Fruit fly (Drosophila melanogaster) whole organism, embryonic: ENCODE results near the gene Orco.

Source experiments
- ATbp ChIP-seq: fragments of 200-800 bp; sonication (Bioruptor generic); optimal IDR thresholded peaks from 2 replicates; lab custom pipeline; 2017; ENCODE audit warnings: missing biosample characterization, mild to moderate bottlenecking, missing genetic modification characterization, missing genetic modification reagents
- BtbVII ChIP-seq: fragments of 200-800 bp; sonication (Bioruptor generic); optimal IDR thresholded peaks from 3 replicates; lab custom pipeline; 2017; ENCODE audit warnings: missing biosample characterization, mild to moderate bottlenecking, missing genetic modification characterization
- CG10979 ChIP-seq: fragments of 200-800 bp; sonication (Bioruptor generic); optimal IDR thresholded peaks from 2 replicates; lab custom pipeline; 2018; ENCODE audit warnings: missing biosample characterization, mild to moderate bottlenecking, missing genetic modification characterization, moderate library complexity
- CG11093 ChIP-seq: fragments of 200-800 bp; sonication (Bioruptor generic); IDR thresholded peaks from 3 replicates; pipeline ENCODE4 v1.3.6; 2022; ENCODE audit warnings: missing biosample characterization, missing genetic modification characterization
- CG12219 ChIP-seq: fragments of 200-800 bp; sonication (Bioruptor generic); optimal IDR thresholded peaks from 3 replicates; lab custom pipeline; 2018; ENCODE audit warnings: missing biosample characterization, mild to moderate bottlenecking, missing genetic modification characterization
- CG12942 ChIP-seq: fragments of 200-800 bp; sonication (Bioruptor generic); optimal IDR thresholded peaks from 3 replicates; lab custom pipeline; 2016; ENCODE audit warnings: missing biosample characterization, missing genetic modification characterization
- CG15696 ChIP-seq: fragments of 200-800 bp; sonication (Bioruptor generic); optimal IDR thresholded peaks from 2 replicates; lab custom pipeline; 2019; ENCODE audit warnings: missing biosample characterization, mild to moderate bottlenecking, missing genetic modification characterization, moderate library complexity
- CG16815 ChIP-seq: fragments of 200-800 bp; sonication (Bioruptor generic); optimal IDR thresholded peaks from 3 replicates; lab custom pipeline; 2017; ENCODE audit warnings: missing biosample characterization, mild to moderate bottlenecking, missing genetic modification characterization
- CG17802 ChIP-seq: fragments of 200-800 bp; sonication (Bioruptor generic); optimal IDR thresholded peaks from 2 replicates; lab custom pipeline; 2018; ENCODE audit warnings: missing biosample characterization, mild to moderate bottlenecking, missing genetic modification characterization, moderate library complexity
- CG18476 ChIP-seq: fragments of 200-800 bp; sonication (Bioruptor generic); optimal IDR thresholded peaks from 2 replicates; lab custom pipeline; 2016; ENCODE audit warnings: missing biosample characterization, mild to moderate bottlenecking, missing genetic modification characterization
- CG18599 ChIP-seq: fragments of 200-800 bp; sonication (Bioruptor generic); optimal IDR thresholded peaks from 3 replicates; lab custom pipeline; 2017; ENCODE audit warnings: missing biosample characterization, missing genetic modification characterization, mild to moderate bottlenecking, moderate library complexity, missing genetic modification reagents
- CG3281 ChIP-seq: fragments of 200-800 bp; sonication (Bioruptor generic); optimal IDR thresholded peaks from 3 replicates; lab custom pipeline; 2017; ENCODE audit warnings: missing biosample characterization, mild to moderate bottlenecking, missing genetic modification characterization
- CG4707 ChIP-seq: fragments of 200-800 bp; sonication (Bioruptor generic); optimal IDR thresholded peaks from 2 replicates; lab custom pipeline; 2018; ENCODE audit warnings: missing biosample characterization, mild to moderate bottlenecking, missing genetic modification characterization, moderate library complexity
- CG7987 ChIP-seq: fragments of 200-800 bp; sonication (Bioruptor generic); optimal IDR thresholded peaks from 2 replicates; lab custom pipeline; 2018; ENCODE audit warnings: missing biosample characterization, mild to moderate bottlenecking, missing genetic modification characterization, moderate library complexity
- CG8281 ChIP-seq: fragments of 200-800 bp; sonication (Bioruptor generic); optimal IDR thresholded peaks from 2 replicates; lab custom pipeline; 2018; ENCODE audit warnings: missing biosample characterization, mild to moderate bottlenecking, missing genetic modification characterization, moderate library complexity
- CG8290 ChIP-seq, 3 experiments: fragments of 200-800 bp; sonication (Bioruptor generic); optimal IDR thresholded peaks; 2 replicates each; lab custom pipeline; 2016 to 2019; ENCODE audit warnings: missing biosample characterization in 3 of 3, missing genetic modification characterization in 3 of 3, mild to moderate bottlenecking in 2 of 3, moderate library complexity in 1 of 3
- Doc2 ChIP-seq: fragments of 200-800 bp; sonication (Bioruptor generic); IDR thresholded peaks from 2 replicates; pipeline ENCODE4 v1.3.6; 2022; ENCODE audit warnings: missing biosample characterization, missing genetic modification characterization
- E2f2 ChIP-seq: fragments of 200-800 bp; sonication (Bioruptor generic); IDR thresholded peaks from 2 replicates; pipeline ENCODE4 v1.3.6; 2022; ENCODE audit warnings: missing biosample characterization, missing genetic modification characterization
- Ets65A ChIP-seq: fragments of 200-800 bp; sonication (Bioruptor generic); peaks from one replicate; lab custom pipeline; 2016; ENCODE audit warnings: missing biosample characterization, missing genetic modification characterization
- Fer2 ChIP-seq: fragments of 200-800 bp; sonication (Bioruptor generic); optimal IDR thresholded peaks from 2 replicates; lab custom pipeline; 2018; ENCODE audit warnings: missing biosample characterization, mild to moderate bottlenecking, missing genetic modification characterization, moderate library complexity
- MESR4 ChIP-seq: fragments of 200-800 bp; sonication (Bioruptor generic); optimal IDR thresholded peaks from 2 replicates; lab custom pipeline; 2018; ENCODE audit warnings: missing biosample characterization, mild to moderate bottlenecking, missing genetic modification characterization, moderate library complexity
- Meics ChIP-seq: fragments of 200-800 bp; sonication (Bioruptor generic); optimal IDR thresholded peaks from 2 replicates; lab custom pipeline; 2017; ENCODE audit warnings: missing biosample characterization, mild to moderate bottlenecking, missing genetic modification characterization
- Nf-YC ChIP-seq: fragments of 200-800 bp; optimal IDR thresholded peaks from 3 replicates; lab custom pipeline; 2019; ENCODE audit warnings: missing biosample characterization, mild to moderate bottlenecking, missing genetic modification characterization, moderate library complexity
- NfI ChIP-seq: fragments of 200-800 bp; sonication (Bioruptor generic); optimal IDR thresholded peaks from 3 replicates; lab custom pipeline; 2018; ENCODE audit warnings: missing biosample characterization, mild to moderate bottlenecking, missing genetic modification characterization, moderate library complexity
- Scr ChIP-seq: fragments of 200-800 bp; sonication (Bioruptor generic); IDR thresholded peaks from 2 replicates; pipeline ENCODE4 v1.3.6; 2022; ENCODE audit warnings: missing biosample characterization, missing genetic modification characterization; ENCODE audit not compliant: partially characterized antibody
- Sin3A ChIP-seq: fragments of >200 bp; optimal IDR thresholded peaks from 2 replicates; lab custom pipeline; 2018
- Spps ChIP-seq: fragments of 200-800 bp; sonication (Bioruptor generic); optimal IDR thresholded peaks from 2 replicates; lab custom pipeline; 2018; ENCODE audit warnings: missing biosample characterization, mild to moderate bottlenecking, missing genetic modification characterization
- Ssrp ChIP-seq: fragments of 200-800 bp; sonication (Bioruptor generic); optimal IDR thresholded peaks from 2 replicates; lab custom pipeline; 2018; ENCODE audit warnings: missing biosample characterization, mild to moderate bottlenecking, missing genetic modification characterization, moderate library complexity
- Xrp1 ChIP-seq: fragments of 200-800 bp; sonication (Bioruptor generic); IDR thresholded peaks from 2 replicates; pipeline ENCODE4 v1.3.6; 2022; ENCODE audit warnings: missing biosample characterization, missing genetic modification characterization
- YL-1 ChIP-seq: fragments of 200-800 bp; sonication (Bioruptor generic); optimal IDR thresholded peaks from 3 replicates; lab custom pipeline; 2017; ENCODE audit warnings: missing biosample characterization, mild to moderate bottlenecking, missing genetic modification characterization
- chm ChIP-seq: fragments of 200-800 bp; sonication (Bioruptor generic); IDR thresholded peaks from 2 replicates; pipeline ENCODE4 v1.3.6; 2022; ENCODE audit warnings: missing biosample characterization, missing genetic modification characterization
- ci ChIP-seq: fragments of 200-800 bp; sonication (Bioruptor generic); IDR thresholded peaks from 3 replicates; pipeline ENCODE4 v1.3.6; 2022; ENCODE audit warnings: missing biosample characterization, missing genetic modification characterization
- disco-r ChIP-seq: fragments of 200-800 bp; sonication (Bioruptor generic); optimal IDR thresholded peaks from 2 replicates; lab custom pipeline; 2016; ENCODE audit warnings: missing biosample characterization, missing genetic modification characterization
- dpn ChIP-seq, 2 experiments: fragments of 200-800 bp; sonication (Bioruptor generic); optimal IDR thresholded peaks; 3 replicates each; lab custom pipeline; 2016; ENCODE audit warnings: missing biosample characterization in 2 of 2, missing genetic modification characterization in 2 of 2
- ewg ChIP-seq: fragments of 200-800 bp; sonication (Bioruptor generic); optimal IDR thresholded peaks from 3 replicates; lab custom pipeline; 2017; ENCODE audit warnings: mild to moderate bottlenecking, missing biosample characterization, missing genetic modification reagents, missing genetic modification characterization
- exex ChIP-seq: fragments of 200-800 bp; sonication (Bioruptor generic); optimal IDR thresholded peaks from 4 replicates; lab custom pipeline; 2018; ENCODE audit warnings: missing biosample characterization, mild to moderate bottlenecking, missing genetic modification characterization, moderate library complexity
- fd64A ChIP-seq: fragments of 200-800 bp; sonication (Bioruptor generic); optimal IDR thresholded peaks from 3 replicates; lab custom pipeline; 2018; ENCODE audit warnings: missing biosample characterization, mild to moderate bottlenecking, missing genetic modification characterization
- fu2 ChIP-seq: fragments of 200-800 bp; sonication (Bioruptor generic); optimal IDR thresholded peaks from 2 replicates; lab custom pipeline; 2016; ENCODE audit warnings: missing biosample characterization, missing genetic modification characterization
- grn ChIP-seq: fragments of 200-800 bp; sonication (Bioruptor generic); optimal IDR thresholded peaks from 3 replicates; lab custom pipeline; 2017; ENCODE audit warnings: missing biosample characterization, missing genetic modification characterization
- gt ChIP-seq: fragments of 200-800 bp; sonication (Bioruptor generic); IDR thresholded peaks from 2 replicates; pipeline ENCODE4 v1.3.6; 2022; ENCODE audit warnings: missing biosample characterization, missing genetic modification characterization
- her ChIP-seq: fragments of 200-800 bp; sonication (Bioruptor generic); optimal IDR thresholded peaks from 2 replicates; lab custom pipeline; 2016; ENCODE audit warnings: missing biosample characterization, missing genetic modification characterization
- lab ChIP-seq: fragments of 200-800 bp; sonication (Bioruptor generic); optimal IDR thresholded peaks from 3 replicates; lab custom pipeline; 2017; ENCODE audit warnings: missing biosample characterization, missing genetic modification characterization, mild to moderate bottlenecking, moderate library complexity, missing genetic modification reagents
- mirr ChIP-seq: fragments of 200-800 bp; sonication (Bioruptor generic); optimal IDR thresholded peaks from 3 replicates; lab custom pipeline; 2018; ENCODE audit warnings: missing biosample characterization, mild to moderate bottlenecking, missing genetic modification characterization
- nom ChIP-seq: fragments of 200-800 bp; sonication (Bioruptor generic); optimal IDR thresholded peaks from 2 replicates; lab custom pipeline; 2017; ENCODE audit warnings: missing biosample characterization, missing genetic modification characterization, mild to moderate bottlenecking, moderate library complexity, missing genetic modification reagents
- repo ChIP-seq: fragments of 200-800 bp; sonication (Bioruptor generic); optimal IDR thresholded peaks from 2 replicates; lab custom pipeline; 2016; ENCODE audit warnings: missing biosample characterization, missing genetic modification characterization
- seq ChIP-seq: fragments of 200-800 bp; sonication (Bioruptor generic); IDR thresholded peaks from 2 replicates; pipeline ENCODE4 v1.3.6; 2022; ENCODE audit warnings: missing biosample characterization, missing genetic modification characterization
- sqz ChIP-seq: fragments of 200-800 bp; sonication (Bioruptor generic); optimal IDR thresholded peaks from 3 replicates; lab custom pipeline; 2018; ENCODE audit warnings: missing biosample characterization, mild to moderate bottlenecking, missing genetic modification characterization
- tio ChIP-seq: fragments of 200-800 bp; sonication (Bioruptor generic); optimal IDR thresholded peaks from 2 replicates; lab custom pipeline; 2017; ENCODE audit warnings: missing biosample characterization, missing genetic modification characterization, inconsistent platforms
- unpg ChIP-seq: fragments of 200-800 bp; sonication (Bioruptor generic); optimal IDR thresholded peaks from 3 replicates; lab custom pipeline; 2018; ENCODE audit warnings: missing biosample characterization, mild to moderate bottlenecking, missing genetic modification characterization, moderate library complexity

The Orco gene

DNA sequence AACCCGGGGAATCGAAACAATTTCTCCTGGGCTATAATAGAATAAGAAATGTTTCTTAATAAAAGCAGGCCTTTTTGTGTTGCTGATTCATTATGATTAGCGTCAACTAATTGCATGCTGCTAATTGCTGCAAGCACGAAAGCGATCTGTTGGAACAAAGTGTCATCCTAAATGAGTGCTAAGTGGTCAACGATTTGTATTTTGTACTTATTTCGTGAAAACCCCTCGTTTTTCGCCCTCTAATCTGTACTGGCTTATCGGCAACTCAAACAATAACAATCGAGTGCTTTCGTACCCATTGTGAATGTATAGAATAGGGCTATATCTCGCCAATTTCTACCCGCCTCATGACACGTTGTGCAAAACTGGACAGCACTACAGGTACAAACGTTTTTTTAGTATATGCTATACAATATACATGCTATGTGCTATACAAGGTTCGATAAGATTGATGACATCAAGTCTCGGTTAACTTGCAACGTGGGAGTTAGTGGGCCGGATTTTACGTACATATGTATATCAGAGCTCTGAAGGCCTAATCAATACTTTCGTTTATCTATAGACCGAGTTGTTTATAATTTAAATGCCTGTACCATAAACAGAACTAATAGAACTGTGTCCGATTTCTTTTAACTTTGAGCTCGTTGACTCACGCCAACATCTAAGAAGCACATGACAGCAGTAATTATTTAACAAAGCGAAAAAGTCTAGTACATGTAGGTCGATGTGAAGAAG lies 47.5 kb downstream of the Orco start:
- no peak for TF ChIP-seq ewg (GFP tag; lab: Kevin White, UChicago)
- TF ChIP-seq sqz (GFP tag; lab: Kevin White, UChicago), result no peak
- TF ChIP-seq lab (GFP tag; lab: Kevin White, UChicago), result no peak
- TF ChIP-seq NfI (GFP tag; lab: Kevin White, UChicago), result no peak
- no peak for TF ChIP-seq fd64A (GFP tag; lab: Kevin White, UChicago)
- TF ChIP-seq nom (GFP tag; lab: Kevin White, UChicago), result no peak
- no peak for TF ChIP-seq CG4707
- TF ChIP-seq tio (GFP tag; lab: Kevin White, UChicago), result no peak
- no peak for TF ChIP-seq fu2 (GFP tag; lab: Kevin White, UChicago)
- TF ChIP-seq grn (GFP tag; lab: Kevin White, UChicago), result no peak
- no peak for TF ChIP-seq CG17802 (tag; lab: Kevin White, UChicago)
- TF ChIP-seq ATbp (GFP tag; lab: Kevin White, UChicago), result no peak
- TF ChIP-seq CG16815 (GFP tag; lab: Kevin White, UChicago), result no peak
- TF ChIP-seq CG18599 (GFP tag; lab: Kevin White, UChicago), result no peak
- TF ChIP-seq exex (tag; lab: Kevin White, UChicago), result peak; percentile 71
- no peak for TF ChIP-seq disco-r
- TF ChIP-seq Nf-YC (tag; lab: Kevin White, UChicago), result peak; percentile 4
- TF ChIP-seq Scr (GFP tag; lab: Robert Waterston, UW), result no peak
- no peak for TF ChIP-seq CG12942
- TF ChIP-seq MESR4, result no peak
- TF ChIP-seq unpg, result no peak
- TF ChIP-seq chm (GFP tag; lab: Robert Waterston, UW), result 0 out of 2 replicates have a peak, but pooled peaks have one; percentile 16
- no peak for TF ChIP-seq Doc2 (GFP tag; lab: Robert Waterston, UW)
- no peak for TF ChIP-seq CG8281 (tag; lab: Kevin White, UChicago)
- no peak for TF ChIP-seq Fer2 (tag; lab: Kevin White, UChicago)
- TF ChIP-seq Meics (GFP tag; lab: Kevin White, UChicago), result peak; percentile 13
- no peak for TF ChIP-seq CG3281 (GFP tag; lab: Kevin White, UChicago)
- TF ChIP-seq CG15696 (tag; lab: Kevin White, UChicago), result no peak
- TF ChIP-seq CG10979, result no peak
- peak; percentile 29 for TF ChIP-seq mirr (GFP tag; lab: Kevin White, UChicago)
- peak; percentile 43 for TF ChIP-seq CG7987 (GFP tag; lab: Kevin White, UChicago)
- TF ChIP-seq CG8290 (GFP tag; optimal IDR thresholded peaks at IDR 0.05; lab: Kevin White, UChicago), result no peak
- TF ChIP-seq CG8290 (tag; optimal IDR thresholded peaks at IDR 0.05; lab: Kevin White, UChicago), result no peak
- TF ChIP-seq BtbVII (GFP tag; lab: Kevin White, UChicago), result peak; percentile 25
- no peak for TF ChIP-seq Ssrp (tag; lab: Kevin White, UChicago)
- no peak for TF ChIP-seq ci (GFP tag; lab: Robert Waterston, UW)
- TF ChIP-seq CG11093 (GFP tag; lab: Robert Waterston, UW), result no peak
- no peak for TF ChIP-seq Spps (tag; lab: Kevin White, UChicago)
- TF ChIP-seq Sin3A, result no peak
- no peak for TF ChIP-seq CG18476
- no peak for TF ChIP-seq Xrp1 (GFP tag; lab: Robert Waterston, UW)
- TF ChIP-seq CG12219 (GFP tag; lab: Kevin White, UChicago), result no peak
- TF ChIP-seq her (GFP tag; lab: Kevin White, UChicago), result no peak
- TF ChIP-seq seq (GFP tag; lab: Robert Waterston, UW), result no peak
- TF ChIP-seq Ets65A (GFP tag; lab: Kevin White, UChicago), result no peak
- no peak for TF ChIP-seq repo (GFP tag; lab: Kevin White, UChicago)
- TF ChIP-seq YL-1 (GFP tag; lab: Kevin White, UChicago), result no peak
- no peak for TF ChIP-seq dpn (GFP tag; optimal IDR thresholded peaks at IDR 0.05; lab: Kevin White, UChicago)
- no peak for TF ChIP-seq gt
- TF ChIP-seq E2f2 (GFP tag; lab: Robert Waterston, UW), result no peak
